Fruit fly (Drosophila melanogaster) whole organism, adult: ENCODE results near the gene CG14518.

Source experiments
- CG11617 ChIP-seq: fragments of 200-800 bp; sonication (Bioruptor generic); optimal IDR thresholded peaks from 2 replicates; lab custom pipeline; 2017; ENCODE audit warnings: mild to moderate bottlenecking, missing biosample characterization, missing genetic modification reagents, missing genetic modification characterization
- CG12768 ChIP-seq: fragments of 200-800 bp; sonication (Bioruptor generic); optimal IDR thresholded peaks from 2 replicates; lab custom pipeline; 2017; ENCODE audit warnings: missing biosample characterization, missing genetic modification characterization, mild to moderate bottlenecking, moderate library complexity, missing genetic modification reagents
- CG14711 ChIP-seq: fragments of 200-800 bp; sonication (Bioruptor generic); optimal IDR thresholded peaks from 2 replicates; lab custom pipeline; 2018; ENCODE audit warnings: missing biosample characterization, mild to moderate bottlenecking, missing genetic modification characterization, moderate library complexity
- CG1620 ChIP-seq: fragments of 200-800 bp; sonication (Bioruptor generic); optimal IDR thresholded peaks from 2 replicates; lab custom pipeline; 2016; ENCODE audit warnings: missing biosample characterization, missing genetic modification characterization
- CG33017 ChIP-seq: fragments of 200-800 bp; sonication (Bioruptor generic); optimal IDR thresholded peaks from 2 replicates; lab custom pipeline; 2018; ENCODE audit warnings: missing biosample characterization, mild to moderate bottlenecking, missing genetic modification characterization, moderate library complexity
- CG5204 ChIP-seq: fragments of 200-800 bp; sonication (Bioruptor generic); optimal IDR thresholded peaks from 2 replicates; lab custom pipeline; 2016; ENCODE audit warnings: missing biosample characterization, missing genetic modification characterization
- CG7045 ChIP-seq: fragments of 200-800 bp; sonication (Bioruptor generic); optimal IDR thresholded peaks from 2 replicates; lab custom pipeline; 2017; ENCODE audit warnings: missing biosample characterization, mild to moderate bottlenecking, missing genetic modification characterization
- CG7101 ChIP-seq: fragments of 200-800 bp; sonication (Bioruptor generic); optimal IDR thresholded peaks from 2 replicates; lab custom pipeline; 2018; ENCODE audit warnings: missing biosample characterization, mild to moderate bottlenecking, missing genetic modification characterization, moderate library complexity
- Clk ChIP-seq: fragments of 200-800 bp; sonication (Bioruptor generic); optimal IDR thresholded peaks from 2 replicates; lab custom pipeline; 2017; ENCODE audit warnings: missing biosample characterization, missing genetic modification characterization
- Crg-1 ChIP-seq: fragments of 200-800 bp; sonication (Bioruptor generic); optimal IDR thresholded peaks from 2 replicates; lab custom pipeline; 2016; ENCODE audit warnings: missing biosample characterization, missing genetic modification characterization
- Hr96 ChIP-seq: fragments of 200-800 bp; sonication (Bioruptor generic); optimal IDR thresholded peaks from 2 replicates; lab custom pipeline; 2016; ENCODE audit warnings: missing biosample characterization, missing genetic modification characterization
- Mnt ChIP-seq: fragments of 200-800 bp; sonication (Bioruptor generic); optimal IDR thresholded peaks from 2 replicates; lab custom pipeline; 2016; ENCODE audit warnings: missing biosample characterization, mild to moderate bottlenecking, missing genetic modification characterization
- bab1 ChIP-seq: fragments of 200-800 bp; sonication (Bioruptor generic); optimal IDR thresholded peaks from 3 replicates; lab custom pipeline; 2019; ENCODE audit warnings: missing biosample characterization, mild to moderate bottlenecking, missing genetic modification characterization, moderate library complexity
- cic ChIP-seq: fragments of 200-800 bp; sonication (Bioruptor generic); optimal IDR thresholded peaks from 2 replicates; lab custom pipeline; 2017; ENCODE audit warnings: missing biosample characterization, mild to moderate bottlenecking, missing genetic modification characterization, moderate library complexity
- cnc ChIP-seq, 2 experiments: fragments of >200 bp; optimal IDR thresholded peaks; 2 replicates each; lab custom pipeline; 2017
- kay ChIP-seq: fragments of 200-800 bp; sonication (Bioruptor generic); peaks from one replicate; lab custom pipeline; 2016; ENCODE audit warnings: missing biosample characterization, missing genetic modification characterization, borderline replicate concordance
- ovo ChIP-seq: fragments of 200-800 bp; sonication (Bioruptor generic); optimal IDR thresholded peaks from 2 replicates; lab custom pipeline; 2016; ENCODE audit warnings: missing biosample characterization, missing genetic modification characterization
- pad ChIP-seq: fragments of 200-800 bp; sonication (Bioruptor generic); optimal IDR thresholded peaks from 3 replicates; lab custom pipeline; 2017; ENCODE audit warnings: missing biosample characterization, missing genetic modification characterization, mild to moderate bottlenecking, moderate library complexity, missing genetic modification reagents
- tj ChIP-seq: fragments of 200-800 bp; sonication (Bioruptor generic); optimal IDR thresholded peaks from 3 replicates; lab custom pipeline; 2017; ENCODE audit warnings: missing biosample characterization, mild to moderate bottlenecking, missing genetic modification characterization, moderate library complexity
- toe ChIP-seq: fragments of 200-800 bp; sonication (Bioruptor generic); optimal IDR thresholded peaks from 2 replicates; lab custom pipeline; 2016; ENCODE audit warnings: missing biosample characterization, missing genetic modification characterization

Gene CG14518

DNA sequence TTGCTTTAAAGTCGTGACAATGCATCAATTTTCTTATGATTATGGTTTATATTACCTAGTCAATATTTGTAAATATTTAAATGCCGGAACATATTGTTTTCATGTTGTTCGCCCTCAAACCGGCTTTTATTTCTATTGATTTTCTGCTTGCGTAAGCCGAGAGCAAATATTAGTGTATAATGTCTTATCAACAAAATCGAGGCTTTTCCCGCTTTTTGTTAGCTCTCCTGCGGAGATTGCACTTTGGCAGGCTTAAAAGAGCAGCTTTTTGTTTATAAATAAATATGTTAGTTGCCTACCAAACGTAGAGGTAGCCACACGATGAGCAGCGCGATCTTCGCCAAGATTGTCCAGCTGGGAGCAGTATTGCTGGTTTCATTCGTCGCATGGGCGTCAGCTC lies 27.6 kb downstream of the CG14518 start, which contains the start of gene CG11842:
Gene CG11842 (plus strand): TSS at position 301 of the 400 bp plus-strand sequence.
- TF ChIP-seq Mnt (GFP tag; lab: Kevin White, UChicago) (no peak), pad (no peak), Clk (GFP tag; lab: Kevin White, UChicago) (no peak), cic (GFP tag; lab: Kevin White, UChicago) (no peak), CG33017 (tag; lab: Kevin White, UChicago) (no peak), CG1620 (no peak), toe (GFP tag; lab: Kevin White, UChicago) (no peak), CG12768 (GFP tag; lab: Kevin White, UChicago) (no peak), kay (GFP tag; lab: Kevin White, UChicago) (no peak), tj (GFP tag; lab: Kevin White, UChicago) (no peak), CG5204 (GFP tag; lab: Kevin White, UChicago) (no peak), Hr96 (GFP tag; lab: Kevin White, UChicago) (no peak), bab1 (GFP tag; lab: Kevin White, UChicago) (no peak), Crg-1 (GFP tag; lab: Kevin White, UChicago) (no peak), CG7045 (no peak), cnc (optimal IDR thresholded peaks at IDR 0.05; lab: Kevin White, UChicago) (no peak), CG7101 (no peak), CG14711 (tag; lab: Kevin White, UChicago) (no peak)

- no peak for TF ChIP-seq CG33017 (tag; lab: Kevin White, UChicago)
- TF ChIP-seq Hr96 (GFP tag; lab: Kevin White, UChicago), result no peak
- TF ChIP-seq Mnt (GFP tag; lab: Kevin White, UChicago), result no peak
- no peak for TF ChIP-seq CG14711 (tag; lab: Kevin White, UChicago)
- TF ChIP-seq Clk (GFP tag; lab: Kevin White, UChicago), result no peak
Observed at dm6 chr3R:29054047-29054446, 29.3 kb downstream of the CG14518 start, which contains the start of gene CG11843. Gene CG11843, plus strand, starts transcription at chr3R:29054347.

- no peak for TF ChIP-seq kay (GFP tag; lab: Kevin White, UChicago)
- no peak for TF ChIP-seq Crg-1 (GFP tag; lab: Kevin White, UChicago)
- TF ChIP-seq CG1620, result no peak
- TF ChIP-seq Mnt (GFP tag; lab: Kevin White, UChicago), result peak; percentile 5
- no peak for TF ChIP-seq toe (GFP tag; lab: Kevin White, UChicago)
- TF ChIP-seq CG11617 (GFP tag; lab: Kevin White, UChicago), result peak; percentile 11
- TF ChIP-seq cnc (optimal IDR thresholded peaks at IDR 0.05; lab: Kevin White, UChicago), result no peak
- peak; percentile 13 for TF ChIP-seq CG33017 (tag; lab: Kevin White, UChicago)
- no peak for TF ChIP-seq CG7101
- TF ChIP-seq Hr96 (GFP tag; lab: Kevin White, UChicago), result no peak
- no peak for TF ChIP-seq cic (GFP tag; lab: Kevin White, UChicago)
- TF ChIP-seq pad, result no peak
- TF ChIP-seq CG12768 (GFP tag; lab: Kevin White, UChicago), result no peak
- TF ChIP-seq CG14711 (tag; lab: Kevin White, UChicago), result no peak
Observed at dm6 chr3R:29055710-29056109, 30.9 kb downstream of the CG14518 start, which contains the start of gene Sirt7. Gene Sirt7, plus strand, starts transcription at chr3R:29055927.

dm6 chr3R:29059385-29059784 lies 34.6 kb downstream of the CG14518 start:
- TF ChIP-seq CG11617 (GFP tag; lab: Kevin White, UChicago) (no peak), bab1 (GFP tag; lab: Kevin White, UChicago) (no peak), CG7045 (no peak), cnc (optimal IDR thresholded peaks at IDR 0.05; lab: Kevin White, UChicago) (no peak), cic (GFP tag; lab: Kevin White, UChicago) (no peak), CG12768 (GFP tag; lab: Kevin White, UChicago) (no peak), Crg-1 (GFP tag; lab: Kevin White, UChicago) (no peak), pad (no peak), Mnt (GFP tag; lab: Kevin White, UChicago) (peak; percentile 11)

DNA sequence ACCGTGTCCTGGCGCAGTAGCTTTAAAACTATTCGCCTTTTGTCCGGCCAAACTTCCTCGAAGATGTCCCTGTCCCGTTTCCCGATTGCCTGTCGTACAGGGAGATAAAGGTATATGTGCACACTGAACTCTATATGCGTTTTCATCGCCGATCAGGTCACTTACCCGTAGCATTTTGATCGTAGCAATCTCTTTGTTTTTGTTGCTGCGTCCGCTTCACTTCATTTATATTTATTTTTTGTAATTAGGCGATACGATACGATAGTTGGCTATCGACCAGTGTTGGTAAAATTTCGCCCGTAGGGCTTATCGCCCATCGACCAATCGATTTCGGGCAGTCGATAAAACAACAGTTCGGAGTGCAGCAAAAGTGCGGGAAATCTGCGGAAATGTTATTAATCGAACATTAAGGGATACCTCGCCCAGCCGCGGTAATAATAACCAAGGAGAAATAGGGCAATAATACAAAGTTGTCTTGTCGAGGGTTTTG lies 38.0 kb downstream of the CG14518 start, which contains the start of the genes Cul5 and Bicra:
Gene Cul5 (minus strand): TSS at position 259 of the 490 bp plus-strand sequence.
Gene Bicra (plus strand): TSS at position 324 of the 490 bp plus-strand sequence.
- TF ChIP-seq CG7045 (no peak), CG1620 (peak; percentile 60), cic (GFP tag; lab: Kevin White, UChicago) (peak; percentile 37), Crg-1 (GFP tag; lab: Kevin White, UChicago) (peak; percentile 65), Mnt (GFP tag; lab: Kevin White, UChicago) (peak; percentile 57)

DNA sequence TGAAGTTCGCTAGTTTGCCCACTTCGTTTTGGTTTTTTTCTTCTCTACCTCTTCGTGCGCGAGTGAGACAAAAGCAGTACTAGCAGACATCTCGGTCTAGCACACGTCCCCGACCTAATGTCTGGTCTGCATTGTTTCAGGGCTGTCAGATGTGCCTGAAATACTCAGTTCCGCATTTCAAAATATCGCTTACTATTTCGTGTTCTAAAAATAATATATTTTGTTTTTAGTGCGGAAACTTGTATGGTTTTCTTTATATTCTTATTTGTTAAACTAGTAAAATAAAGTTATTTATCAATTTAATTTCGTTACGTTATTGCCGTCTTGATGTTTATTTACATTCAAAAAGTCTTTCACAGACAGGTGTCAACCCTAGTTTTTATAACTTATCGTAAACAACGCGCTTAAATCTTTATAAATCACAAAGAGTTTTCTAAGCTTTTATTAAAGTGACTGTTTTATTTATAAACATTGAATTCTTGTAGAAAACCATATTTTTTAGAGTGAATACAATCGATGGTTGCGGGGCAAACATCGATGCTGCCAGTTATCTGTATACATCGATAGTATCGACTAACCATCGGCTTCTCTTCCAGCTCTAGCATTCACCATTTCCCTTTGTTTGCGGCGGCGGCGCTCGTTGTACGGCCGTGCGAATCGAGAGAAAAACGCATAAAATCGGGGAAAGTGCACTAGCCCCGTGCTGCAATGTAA lies 38.6 kb downstream of the CG14518 start:
- TF ChIP-seq bab1 (GFP tag; lab: Kevin White, UChicago) (peak; percentile 69), Clk (GFP tag; lab: Kevin White, UChicago) (peak; percentile 57), toe (GFP tag; lab: Kevin White, UChicago) (peak; percentile 82), CG7101 (peak; percentile 85), CG7045 (peak; percentile 77), CG14711 (tag; lab: Kevin White, UChicago) (peak; percentile 95), CG33017 (tag; lab: Kevin White, UChicago) (peak; percentile 84), Hr96 (GFP tag; lab: Kevin White, UChicago) (peak; percentile 73), CG11617 (GFP tag; lab: Kevin White, UChicago) (peak; percentile 91), Crg-1 (GFP tag; lab: Kevin White, UChicago) (peak; percentile 37), CG12768 (GFP tag; lab: Kevin White, UChicago) (peak; percentile 83), ovo (GFP tag; lab: Kevin White, UChicago) (peak; percentile 26), kay (GFP tag; lab: Kevin White, UChicago) (no peak), CG1620 (peak; percentile 35), CG5204 (GFP tag; lab: Kevin White, UChicago) (peak; percentile 82), cic (GFP tag; lab: Kevin White, UChicago) (no peak), Mnt (GFP tag; lab: Kevin White, UChicago) (peak; percentile 53), pad (peak; percentile 71), cnc (optimal IDR thresholded peaks at IDR 0.05; lab: Kevin White, UChicago) (no peak), tj (GFP tag; lab: Kevin White, UChicago) (peak; percentile 86)
